Fruit fly (Drosophila melanogaster): ENCODE data around the gene dsh.

dsh gene

DNA sequence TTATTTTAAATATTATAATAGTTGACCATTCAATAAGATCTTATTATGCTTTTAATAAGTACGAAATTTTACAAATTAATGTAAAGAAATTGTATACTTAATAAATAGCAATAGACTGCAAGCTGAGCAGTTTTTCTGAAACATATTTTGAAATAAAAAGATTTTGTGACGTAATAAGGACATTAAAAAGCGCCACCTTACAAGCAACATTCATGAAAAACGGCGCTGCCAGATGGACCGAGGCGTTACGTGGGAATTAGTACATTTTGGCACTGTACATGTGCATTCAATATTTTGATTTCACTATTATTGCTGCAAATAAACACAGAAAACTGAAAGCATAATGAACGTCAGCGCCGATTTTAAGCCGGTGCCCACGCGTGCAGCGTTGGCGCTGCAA lies 6.9 kb upstream of the dsh start, which contains the start of gene CG1738 (continued):
- no peak for TF ChIP-seq trh (GFP tag; optimal IDR thresholded peaks at IDR 0.05)
- TF ChIP-seq prd (optimal IDR thresholded peaks at IDR 0.05): no peak
- TF ChIP-seq prd (GFP tag; IDR thresholded peaks at IDR 0.05): no peak
- peak; percentile 65 for TF ChIP-seq CG3847 (GFP tag; IDR thresholded peaks at IDR 0.05)
- TF ChIP-seq dati (GFP tag; IDR thresholded peaks at IDR 0.05): no peak
- no peak for TF ChIP-seq CG17328 (GFP tag; IDR thresholded peaks at IDR 0.05)
- no peak for TF ChIP-seq CG8478 (optimal IDR thresholded peaks at IDR 0.05)
- TF ChIP-seq fd102C (GFP tag; optimal IDR thresholded peaks at IDR 0.05): no peak
- peak; percentile 30 for TF ChIP-seq CG15269 (tag; optimal IDR thresholded peaks at IDR 0.05)
- no peak for TF ChIP-seq CG4707 (GFP tag; optimal IDR thresholded peaks at IDR 0.05)
- TF ChIP-seq CG32532 (GFP tag; IDR thresholded peaks at IDR 0.05): no peak
- TF ChIP-seq Myb (GFP tag; optimal IDR thresholded peaks at IDR 0.05): no peak
- no peak for TF ChIP-seq ken (GFP tag; IDR thresholded peaks at IDR 0.05)
- peak; percentile 25; the same call in 1 of the 2 replicates for TF ChIP-seq E2f2 (GFP tag; IDR thresholded peaks at IDR 0.05)
- no peak for TF ChIP-seq croc (GFP tag; conservative IDR thresholded peaks at IDR 0.05)
- TF ChIP-seq phol (tag; optimal IDR thresholded peaks at IDR 0.05): peak; percentile 30
- no peak for TF ChIP-seq Vsx1 (GFP tag; optimal IDR thresholded peaks at IDR 0.05)
- TF ChIP-seq sug (tag; optimal IDR thresholded peaks at IDR 0.05): peak; percentile 23
- TF ChIP-seq CG6654 (GFP tag; optimal IDR thresholded peaks at IDR 0.05): no peak
- TF ChIP-seq HLHmδ (GFP tag; optimal IDR thresholded peaks at IDR 0.05): no peak
- peak; percentile 11 for TF ChIP-seq CG18262 (tag; optimal IDR thresholded peaks at IDR 0.05)
- TF ChIP-seq ac (GFP tag; optimal IDR thresholded peaks at IDR 0.05): no peak
- peak; percentile 20 for TF ChIP-seq CG4424 (GFP tag; optimal IDR thresholded peaks at IDR 0.05)
- no peak for TF ChIP-seq CG9817 (tag; optimal IDR thresholded peaks at IDR 0.05)
- TF ChIP-seq CG8765 (GFP tag; IDR thresholded peaks at IDR 0.05): no peak
- no peak for TF ChIP-seq Doc2 (GFP tag; IDR thresholded peaks at IDR 0.05)
- TF ChIP-seq z (GFP tag; IDR thresholded peaks at IDR 0.05): no peak
- TF ChIP-seq CG7372 (GFP tag; IDR thresholded peaks at IDR 0.05): no peak
- no peak for TF ChIP-seq zfh1 (GFP tag; IDR thresholded peaks at IDR 0.05)
- no peak for TF ChIP-seq CG10366 (GFP tag; IDR thresholded peaks at IDR 0.05)
- TF ChIP-seq MESR4 (GFP tag; optimal IDR thresholded peaks at IDR 0.05): peak; percentile 31
- TF ChIP-seq gfzf (GFP tag; optimal IDR thresholded peaks at IDR 0.05): peak; percentile 71
- TF ChIP-seq NK7.1 (GFP tag; optimal IDR thresholded peaks at IDR 0.05): no peak
- TF ChIP-seq jing (GFP tag; optimal IDR thresholded peaks at IDR 0.05): no peak
- TF ChIP-seq PHDP (tag; optimal IDR thresholded peaks at IDR 0.05): peak; percentile 23
- no peak for TF ChIP-seq Chrac-16 (GFP tag; optimal IDR thresholded peaks at IDR 0.05)
- TF ChIP-seq Ptx1 (GFP tag; IDR thresholded peaks at IDR 0.05): peak; percentile 40
- TF ChIP-seq Hr51 (GFP tag; optimal IDR thresholded peaks at IDR 0.05): peak in 1 of 2 experiments; percentile 1
- TF ChIP-seq Tbp (GFP tag; optimal IDR thresholded peaks at IDR 0.05): no peak
- TF ChIP-seq ATbp (GFP tag; optimal IDR thresholded peaks at IDR 0.05): no peak
- TF ChIP-seq Nf-YC (tag; optimal IDR thresholded peaks at IDR 0.05): peak; percentile 21
- no peak for TF ChIP-seq crc (GFP tag; optimal IDR thresholded peaks at IDR 0.05)
- TF ChIP-seq Taf1 (GFP tag; IDR thresholded peaks at IDR 0.05): no peak
- TF ChIP-seq slbo (GFP tag; IDR thresholded peaks at IDR 0.05): peak; percentile 55
- peak; percentile 15 for TF ChIP-seq Meics (GFP tag; optimal IDR thresholded peaks at IDR 0.05)
- no peak for TF ChIP-seq gcm2 (GFP tag; optimal IDR thresholded peaks at IDR 0.05)
- TF ChIP-seq CG42726 (GFP tag; IDR thresholded peaks at IDR 0.05; ENCODE audit: partially characterized antibody): no peak
- TF ChIP-seq Kr (GFP tag; optimal IDR thresholded peaks at IDR 0.05): no peak
- no peak for TF ChIP-seq Trl (optimal IDR thresholded peaks at IDR 0.05)
- no peak for TF ChIP-seq Trl (GFP tag; optimal IDR thresholded peaks at IDR 0.05)
- TF ChIP-seq br (optimal IDR thresholded peaks at IDR 0.05): no peak
- TF ChIP-seq Fer3 (tag; optimal IDR thresholded peaks at IDR 0.05): no peak
- peak; percentile 8 for TF ChIP-seq Dp (GFP tag; optimal IDR thresholded peaks at IDR 0.05)
- TF ChIP-seq hbn (GFP tag; IDR thresholded peaks at IDR 0.05; ENCODE audit: partially characterized antibody): no peak

Measured in whole organism, embryonic.